Worm (Caenorhabditis elegans) whole organism, midembryonic: ENCODE data around the gene inpp-1.

Source experiments
- ref-1 ChIP-seq: fragments of 200-800 bp; sonication (Bioruptor generic); conservative IDR thresholded peaks from 2 replicates; pipeline ENCODE4 v1.3.6; 2022; ENCODE audit warnings: missing genetic modification reagents, missing genetic modification characterization, missing compliant biosample characterization
- tab-1 ChIP-seq: fragments of 200-800 bp; sonication (Bioruptor generic); IDR thresholded peaks from 2 replicates; pipeline ENCODE4 v1.3.6; 2022; ENCODE audit warnings: missing genetic modification characterization, missing compliant biosample characterization
- ztf-23 ChIP-seq: fragments of 200-800 bp; sonication (Bioruptor generic); IDR thresholded peaks from 2 replicates; pipeline ENCODE4 v1.3.6; 2022; ENCODE audit warnings: missing genetic modification reagents, missing genetic modification characterization, missing compliant biosample characterization

DNA sequence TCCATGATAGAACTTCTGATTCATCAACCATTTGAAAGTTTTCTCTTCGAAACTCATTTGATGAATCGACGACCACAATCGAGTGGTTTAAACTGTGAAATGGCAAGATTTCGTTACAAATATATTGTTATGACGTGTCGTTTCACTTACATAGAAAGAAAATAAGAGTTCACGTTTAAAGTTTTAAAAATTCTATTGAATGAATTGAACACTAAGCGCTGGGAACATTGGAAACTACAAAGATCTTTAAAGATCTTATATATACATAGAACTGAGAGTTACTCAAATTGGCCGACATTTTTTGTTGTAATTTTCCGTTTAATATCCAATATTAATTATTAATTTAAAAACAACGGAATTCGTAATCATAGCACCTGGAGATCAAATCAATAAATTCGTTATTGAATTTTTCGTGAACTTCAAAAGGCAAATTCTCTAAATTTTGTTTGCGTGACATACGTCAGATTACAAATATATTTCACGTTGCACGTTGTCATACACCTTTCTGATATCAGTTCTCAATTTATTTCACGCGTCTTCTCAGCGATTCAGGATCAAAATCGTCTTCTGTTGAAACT lies 16.0 kb downstream of the inpp-1 start, which contains the start of the genes T25B9.4 and T25B9.6:
- TF ChIP-seq ztf-23 (no peak), tab-1 (GFP tag; lab: Robert Waterston, UW) (no peak), ref-1 (GFP tag; lab: Robert Waterston, UW) (no peak)
